Worm (Caenorhabditis elegans): ENCODE results near the gene srw-35.

ce11 chrV:16460866-16461265 lies 11.4 kb upstream of the srw-35 start, which contains the start of gene srh-142:
- no peak for TF ChIP-seq nfya-1 (tag; optimal IDR thresholded peaks at IDR 0.05; ENCODE audit: borderline replicate concordance, insufficient read depth)
- no peak for TF ChIP-seq unc-130 (GFP tag; optimal IDR thresholded peaks at IDR 0.05)
- TF ChIP-seq lsy-27 (tag; optimal IDR thresholded peaks at IDR 0.05; ENCODE audit: borderline replicate concordance, insufficient read depth), result no peak
- TF ChIP-seq dpl-1 (GFP tag; optimal IDR thresholded peaks at IDR 0.05), result no peak
- no peak for TF ChIP-seq attf-5 (GFP tag; optimal IDR thresholded peaks at IDR 0.05)
- no peak for TF ChIP-seq C17E4.6 (GFP tag; IDR thresholded peaks at IDR 0.05)
- no peak for TF ChIP-seq nhr-120 (GFP tag; IDR thresholded peaks at IDR 0.05)
- TF ChIP-seq akir-1 (GFP tag; optimal IDR thresholded peaks at IDR 0.05), result no peak
- TF ChIP-seq rec-8 (tag; optimal IDR thresholded peaks at IDR 0.05), result no peak

Data from whole organism, young adult.